Worm (Caenorhabditis elegans) whole organism, mixed stage, embryonic: ENCODE measurements around the gene basl-1.

ENCODE experiments used
- elt-1 ChIP-seq: sonication (generic microtip); optimal IDR thresholded peaks from 2 replicates; lab custom pipeline; 2017; ENCODE audit warnings: missing genetic modification characterization, mild to moderate bottlenecking, missing compliant biosample characterization, antibody characterized with exemption, moderate library complexity, borderline replicate concordance; ENCODE audit not compliant: insufficient read depth
- hlh-1 ChIP-seq: fragments of 150-350 bp; optimal IDR thresholded peaks from 2 replicates; lab custom pipeline; 2014; ENCODE audit warnings: missing biosample characterization, missing genetic modification reagents, missing genetic modification characterization
- lin-13 ChIP-seq: fragments of 150-350 bp; optimal IDR thresholded peaks from 2 replicates; lab custom pipeline; 2014; ENCODE audit warnings: missing biosample characterization, missing genetic modification characterization
- mab-5 ChIP-seq: fragments of 150-350 bp; optimal IDR thresholded peaks from 2 replicates; lab custom pipeline; 2014; ENCODE audit warnings: missing biosample characterization, missing genetic modification characterization
- nhr-12 ChIP-seq: fragments of 150-350 bp; optimal IDR thresholded peaks from 2 replicates; lab custom pipeline; 2014; ENCODE audit warnings: missing biosample characterization, missing genetic modification characterization
- nhr-237 ChIP-seq: fragments of 150-350 bp; optimal IDR thresholded peaks from 2 replicates; lab custom pipeline; 2014; ENCODE audit warnings: missing biosample characterization, missing genetic modification characterization
- nhr-28 ChIP-seq: fragments of 150-350 bp; optimal IDR thresholded peaks from 2 replicates; lab custom pipeline; 2014; ENCODE audit warnings: missing biosample characterization, missing genetic modification characterization
- sem-2 ChIP-seq: fragments of 200-800 bp; sonication (Bioruptor generic); optimal IDR thresholded peaks from 2 replicates; lab custom pipeline; 2018; ENCODE audit warnings: mild to moderate bottlenecking, missing genetic modification characterization, missing compliant biosample characterization
- snpc-4 ChIP-seq: fragments of 150-350 bp; optimal IDR thresholded peaks from 2 replicates; lab custom pipeline; 2014; ENCODE audit warnings: missing biosample characterization, missing genetic modification characterization
- tbx-8 ChIP-seq: fragments of 200-800 bp; sonication (Bioruptor generic); optimal IDR thresholded peaks from 2 replicates; lab custom pipeline; 2018; ENCODE audit warnings: mild to moderate bottlenecking, missing genetic modification characterization, moderate library complexity, missing compliant biosample characterization
- unc-120 ChIP-seq: sonication (generic microtip); optimal IDR thresholded peaks from 2 replicates; lab custom pipeline; 2017; ENCODE audit warnings: missing genetic modification characterization, missing compliant biosample characterization; ENCODE audit not compliant: poor library complexity, severe bottlenecking
- unc-39 ChIP-seq: fragments of 150-350 bp; optimal IDR thresholded peaks from 2 replicates; lab custom pipeline; 2014; ENCODE audit warnings: missing biosample characterization, missing genetic modification characterization
- ztf-11 ChIP-seq: fragments of 150-350 bp; optimal IDR thresholded peaks from 2 replicates; lab custom pipeline; 2014; ENCODE audit warnings: missing biosample characterization, missing genetic modification characterization

- no peak for TF ChIP-seq snpc-4
- TF ChIP-seq mab-5, result no peak
- no peak for TF ChIP-seq elt-1 (tag; lab: Kevin White, UChicago)
- TF ChIP-seq nhr-12 (tag; lab: Kevin White, UChicago), result no peak
- TF ChIP-seq nhr-28 (tag; lab: Kevin White, UChicago), result no peak
- TF ChIP-seq unc-120 (tag; lab: Kevin White, UChicago), result no peak
- no peak for TF ChIP-seq ztf-11 (tag; lab: Kevin White, UChicago)
- no peak for TF ChIP-seq lin-13 (tag; lab: Kevin White, UChicago)
- no peak for TF ChIP-seq hlh-1 (tag; lab: Kevin White, UChicago)
- no peak for TF ChIP-seq sem-2 (GFP tag; lab: Kevin White, UChicago)
- TF ChIP-seq unc-39, result no peak
- no peak for TF ChIP-seq tbx-8 (GFP tag; lab: Kevin White, UChicago)
- no peak for TF ChIP-seq nhr-237 (tag; lab: Kevin White, UChicago)
Observed at ce11 chrIII:5588746-5589145, 26.0 kb upstream of the basl-1 start.
